Fruit fly (Drosophila melanogaster): Measurements from ENCODE around the gene CG34266.

dm6 chr3L:4698032-4698431, 20.4 kb downstream of the CG34266 start:
- TF ChIP-seq CG8301 (tag; optimal IDR thresholded peaks at IDR 0.05) (peak; percentile 85), fd96Ca (GFP tag; IDR thresholded peaks at IDR 0.05) (peak; percentile 85), Pif1B (GFP tag; optimal IDR thresholded peaks at IDR 0.05) (peak; percentile 80), EcR (GFP tag; optimal IDR thresholded peaks at IDR 0.05) (no peak)
